Fruit fly (Drosophila melanogaster): ENCODE measurements around the gene CG9109.

- TF ChIP-seq EcR (GFP tag; optimal IDR thresholded peaks at IDR 0.05) (no peak), CG8478 (optimal IDR thresholded peaks at IDR 0.05) (no peak), psq (optimal IDR thresholded peaks at IDR 0.05) (no peak)
Observed at dm6 chr2L:6053874-6054469, 19.7 kb upstream of the CG9109 start, which contains the start of gene CG13995.

All from whole organism.